Fruit fly (Drosophila melanogaster) whole organism, prepupa: ENCODE results near the gene CG6028.

Experiments
- CG10631 ChIP-seq: fragments of 200-800 bp; sonication (Bioruptor generic); optimal IDR thresholded peaks from 2 replicates; lab custom pipeline; 2016; ENCODE audit warnings: missing biosample characterization, missing genetic modification characterization
- CG11902 ChIP-seq: fragments of 200-800 bp; sonication (Bioruptor generic); optimal IDR thresholded peaks from 3 replicates; lab custom pipeline; 2016; ENCODE audit warnings: missing biosample characterization, missing genetic modification characterization
- CG15336 ChIP-seq: fragments of 200-800 bp; sonication (Bioruptor generic); IDR thresholded peaks from 2 replicates; pipeline ENCODE4 v1.3.6; 2022; ENCODE audit warnings: missing biosample characterization, missing genetic modification characterization
- CG3032 ChIP-seq: fragments of 200-800 bp; optimal IDR thresholded peaks from 2 replicates; lab custom pipeline; 2019; ENCODE audit warnings: missing biosample characterization, mild to moderate bottlenecking, missing genetic modification characterization, moderate library complexity
- CG31627 ChIP-seq: fragments of 200-800 bp; sonication (Bioruptor generic); optimal IDR thresholded peaks from 3 replicates; lab custom pipeline; 2016; ENCODE audit warnings: missing biosample characterization, missing genetic modification characterization
- CG32006 ChIP-seq: fragments of 200-800 bp; sonication (Bioruptor generic); optimal IDR thresholded peaks from 3 replicates; lab custom pipeline; 2017; ENCODE audit warnings: missing biosample characterization, mild to moderate bottlenecking, missing genetic modification characterization
- CG34406 ChIP-seq: fragments of 200-800 bp; sonication (Bioruptor generic); optimal IDR thresholded peaks from 3 replicates; lab custom pipeline; 2016; ENCODE audit warnings: missing biosample characterization, missing genetic modification characterization
- CG3919 ChIP-seq: fragments of 200-800 bp; sonication (Bioruptor generic); optimal IDR thresholded peaks from 3 replicates; lab custom pipeline; 2016; ENCODE audit warnings: missing biosample characterization, missing genetic modification characterization
- CG6163 ChIP-seq: fragments of 200-800 bp; sonication (Bioruptor generic); IDR thresholded peaks from 3 replicates; pipeline ENCODE4 v1.3.6; 2022; ENCODE audit warnings: missing biosample characterization, missing genetic modification characterization
- CG6792 ChIP-seq: fragments of 200-800 bp; sonication (Bioruptor generic); optimal IDR thresholded peaks from 3 replicates; lab custom pipeline; 2016; ENCODE audit warnings: missing biosample characterization, missing genetic modification characterization
- CG6808 ChIP-seq: fragments of 200-800 bp; sonication (Bioruptor generic); optimal IDR thresholded peaks from 3 replicates; lab custom pipeline; 2017; ENCODE audit warnings: missing biosample characterization, missing genetic modification characterization, mild to moderate bottlenecking, moderate library complexity, missing genetic modification reagents
- CG7368 ChIP-seq: fragments of 200-800 bp; sonication (Bioruptor generic); optimal IDR thresholded peaks from 3 replicates; lab custom pipeline; 2016; ENCODE audit warnings: missing biosample characterization, missing genetic modification characterization
- CG9139 ChIP-seq: fragments of 200-800 bp; sonication (Bioruptor generic); optimal IDR thresholded peaks from 3 replicates; lab custom pipeline; 2017; ENCODE audit warnings: missing biosample characterization, mild to moderate bottlenecking, missing genetic modification characterization
- Eip78C ChIP-seq: fragments of 200-800 bp; sonication (Bioruptor generic); peaks from one replicate; lab custom pipeline; 2016; ENCODE audit warnings: missing biosample characterization, missing genetic modification characterization
- Eip93F ChIP-seq: fragments of 200-800 bp; sonication (Bioruptor generic); optimal IDR thresholded peaks from 2 replicates; lab custom pipeline; 2016; ENCODE audit warnings: missing biosample characterization, mild to moderate bottlenecking, missing genetic modification characterization
- Ets21C ChIP-seq: fragments of 200-800 bp; sonication (Bioruptor generic); optimal IDR thresholded peaks from 3 replicates; lab custom pipeline; 2016; ENCODE audit warnings: missing biosample characterization, missing genetic modification characterization
- Ets96B ChIP-seq: fragments of 200-800 bp; optimal IDR thresholded peaks from 2 replicates; lab custom pipeline; 2019; ENCODE audit warnings: missing biosample characterization, mild to moderate bottlenecking, missing genetic modification characterization, moderate library complexity
- Hr39 ChIP-seq: fragments of 200-800 bp; sonication (Bioruptor generic); optimal IDR thresholded peaks from 2 replicates; lab custom pipeline; 2016; ENCODE audit warnings: missing biosample characterization, missing genetic modification characterization
- Lpt ChIP-seq: fragments of 200-800 bp; sonication (Bioruptor generic); optimal IDR thresholded peaks from 3 replicates; lab custom pipeline; 2016; ENCODE audit warnings: missing biosample characterization, missing genetic modification characterization
- Met ChIP-seq: fragments of 200-800 bp; sonication (Bioruptor generic); optimal IDR thresholded peaks from 3 replicates; lab custom pipeline; 2016; ENCODE audit warnings: missing biosample characterization, missing genetic modification characterization
- Smox ChIP-seq: fragments of 200-800 bp; sonication (Bioruptor generic); optimal IDR thresholded peaks from 3 replicates; lab custom pipeline; 2016; ENCODE audit warnings: missing biosample characterization, missing genetic modification characterization
- Sox14 ChIP-seq: fragments of 200-800 bp; sonication (Bioruptor generic); optimal IDR thresholded peaks from 3 replicates; lab custom pipeline; 2016; ENCODE audit warnings: missing biosample characterization, missing genetic modification characterization
- Sox15 ChIP-seq: fragments of 200-800 bp; sonication (Bioruptor generic); optimal IDR thresholded peaks from 3 replicates; lab custom pipeline; 2016; ENCODE audit warnings: missing biosample characterization, missing genetic modification characterization
- achi ChIP-seq: fragments of 200-800 bp; sonication (Bioruptor generic); optimal IDR thresholded peaks from 3 replicates; lab custom pipeline; 2016; ENCODE audit warnings: missing biosample characterization, missing genetic modification characterization
- acj6 ChIP-seq: fragments of 200-800 bp; sonication (Bioruptor generic); optimal IDR thresholded peaks from 3 replicates; lab custom pipeline; 2016; ENCODE audit warnings: missing biosample characterization, missing genetic modification characterization
- cyc ChIP-seq: fragments of 200-800 bp; sonication (Bioruptor generic); optimal IDR thresholded peaks from 3 replicates; lab custom pipeline; 2016; ENCODE audit warnings: missing biosample characterization, missing genetic modification characterization
- dsx ChIP-seq: fragments of 200-800 bp; optimal IDR thresholded peaks from 3 replicates; lab custom pipeline; 2019; ENCODE audit warnings: missing biosample characterization, mild to moderate bottlenecking, missing genetic modification characterization, moderate library complexity; ENCODE audit not compliant: poor library complexity, severe bottlenecking
- eg ChIP-seq: fragments of 200-800 bp; sonication (Bioruptor generic); IDR thresholded peaks from 3 replicates; pipeline ENCODE4 v1.3.6; 2022; ENCODE audit warnings: missing biosample characterization, missing genetic modification characterization
- esn ChIP-seq: fragments of 200-800 bp; sonication (Bioruptor generic); optimal IDR thresholded peaks from 2 replicates; lab custom pipeline; 2016; ENCODE audit warnings: missing biosample characterization, mild to moderate bottlenecking, missing genetic modification characterization, moderate library complexity
- lz ChIP-seq: fragments of 200-800 bp; sonication (Bioruptor generic); optimal IDR thresholded peaks from 3 replicates; lab custom pipeline; 2016; ENCODE audit warnings: missing biosample characterization, missing genetic modification characterization
- spab ChIP-seq: fragments of 200-800 bp; sonication (Bioruptor generic); optimal IDR thresholded peaks from 2 replicates; lab custom pipeline; 2017; ENCODE audit warnings: missing biosample characterization, mild to moderate bottlenecking, missing genetic modification characterization, missing genetic modification reagents
- ss ChIP-seq, 2 experiments: fragments of 200-800 bp; sonication (Bioruptor generic); optimal IDR thresholded peaks; 2 replicates in 1 of 2; 3 replicates in 1 of 2; lab custom pipeline; 2017 to 2018; ENCODE audit warnings: mild to moderate bottlenecking in 2 of 2, missing biosample characterization in 2 of 2, missing genetic modification characterization in 2 of 2, moderate library complexity in 1 of 2
- svp ChIP-seq: fragments of 200-800 bp; sonication (Bioruptor generic); peaks from one replicate; lab custom pipeline; 2016; ENCODE audit warnings: missing biosample characterization, missing genetic modification characterization
- topi ChIP-seq: fragments of 200-800 bp; sonication (Bioruptor generic); optimal IDR thresholded peaks from 3 replicates; lab custom pipeline; 2016; ENCODE audit warnings: missing biosample characterization, missing genetic modification characterization
- vri ChIP-seq: fragments of 200-800 bp; sonication (Bioruptor generic); optimal IDR thresholded peaks from 3 replicates; lab custom pipeline; 2016; ENCODE audit warnings: missing biosample characterization, mild to moderate bottlenecking, missing genetic modification characterization

Gene CG6028

dm6 chr3R:22022623-22023022 is 2.7 kb downstream of the CG6028 start:
- TF ChIP-seq Eip78C (peak; percentile 17), Met (GFP tag; lab: Kevin White, UChicago) (no peak), dsx (GFP tag; lab: Kevin White, UChicago) (no peak), eg (GFP tag; lab: Robert Waterston, UW) (no peak), CG10631 (GFP tag; lab: Kevin White, UChicago) (no peak), CG9139 (no peak), CG15336 (GFP tag; lab: Robert Waterston, UW) (0 out of 2 replicates have a peak, but pooled peaks have one; percentile 16), CG3919 (no peak), vri (GFP tag; lab: Kevin White, UChicago) (peak; percentile 90), Smox (GFP tag; lab: Kevin White, UChicago) (no peak)

dm6 chr3R:22018777-22019420 is 6.4 kb downstream of the CG6028 start, which contains the start of gene Idh3b:
Gene Idh3b, minus strand, starts transcription at chr3R:22019382.
- TF ChIP-seq CG7368 (GFP tag; lab: Kevin White, UChicago) (no peak), vri (GFP tag; lab: Kevin White, UChicago) (peak; percentile 70), CG6792 (GFP tag; lab: Kevin White, UChicago) (peak; percentile 29), topi (peak; percentile 54), lz (GFP tag; lab: Kevin White, UChicago) (peak; percentile 62), svp (GFP tag; lab: Kevin White, UChicago) (no peak), CG10631 (GFP tag; lab: Kevin White, UChicago) (peak; percentile 10), Hr39 (GFP tag; lab: Kevin White, UChicago) (peak; percentile 55), dsx (GFP tag; lab: Kevin White, UChicago) (peak; percentile 30), acj6 (GFP tag; lab: Kevin White, UChicago) (peak; percentile 50), Ets21C (GFP tag; lab: Kevin White, UChicago) (peak; percentile 29), cyc (peak; percentile 56), esn (GFP tag; lab: Kevin White, UChicago) (peak; percentile 64), Eip78C (peak; percentile 76), CG11902 (peak; percentile 21), Sox14 (GFP tag; lab: Kevin White, UChicago) (peak; percentile 55), ss (GFP tag; optimal IDR thresholded peaks at IDR 0.05; lab: Kevin White, UChicago) (peak in 1 of 2 experiments; percentile 26), Sox15 (peak; percentile 16), Lpt (GFP tag; lab: Kevin White, UChicago) (no peak), CG3032 (tag; lab: Kevin White, UChicago) (peak; percentile 46), Ets96B (tag; lab: Kevin White, UChicago) (no peak), achi (GFP tag; lab: Kevin White, UChicago) (no peak), CG31627 (peak; percentile 53)

dm6 chr3R:22014397-22014796 is 10.9 kb downstream of the CG6028 start, which contains the start of gene Theg:
Gene Theg, plus strand, starts transcription at chr3R:22014697.
- no peak for TF ChIP-seq topi
- no peak for TF ChIP-seq CG34406 (GFP tag; lab: Kevin White, UChicago)
- no peak for TF ChIP-seq Hr39 (GFP tag; lab: Kevin White, UChicago)
- TF ChIP-seq CG6808 (GFP tag; lab: Kevin White, UChicago): no peak

- TF ChIP-seq Eip93F (GFP tag; lab: Kevin White, UChicago): peak; percentile 84
- TF ChIP-seq Ets21C (GFP tag; lab: Kevin White, UChicago): no peak
- TF ChIP-seq, all 60 proteins: peak for 1
These were observed 21.8 kb downstream of the CG6028 start for dm6 chr3R:22003508-22003907.

- TF ChIP-seq Ets21C (GFP tag; lab: Kevin White, UChicago): no peak
- no peak for TF ChIP-seq Eip93F (GFP tag; lab: Kevin White, UChicago)
- TF ChIP-seq Eip78C: peak; percentile 32
- no peak for TF ChIP-seq Ets96B (tag; lab: Kevin White, UChicago)
- no peak for TF ChIP-seq CG6163
- peak; percentile 13 for TF ChIP-seq topi
- no peak for TF ChIP-seq spab
- TF ChIP-seq CG32006 (GFP tag; lab: Kevin White, UChicago): no peak
- peak; percentile 55 for TF ChIP-seq svp (GFP tag; lab: Kevin White, UChicago)
- peak; percentile 11 for TF ChIP-seq esn (GFP tag; lab: Kevin White, UChicago)
- TF ChIP-seq ss (GFP tag; optimal IDR thresholded peaks at IDR 0.05; lab: Kevin White, UChicago): no peak
These were observed 25.7 kb downstream of the CG6028 start for dm6 chr3R:21999641-22000040.
